Worm (Caenorhabditis elegans): ENCODE measurements around the gene F43E2.1.

Gene F43E2.1

ce11 chrII:7398712-7399111 is 23.6 kb downstream of the F43E2.1 start, which contains the start of gene C07D10.1:
Gene C07D10.1 (plus strand): TSS chrII:7399012.
- TF ChIP-seq Y48G9A.11 (GFP tag; IDR thresholded peaks at IDR 0.05) = no peak
- no peak for TF ChIP-seq mdt-29 (GFP tag; IDR thresholded peaks at IDR 0.05)
- TF ChIP-seq lin-38 (GFP tag; IDR thresholded peaks at IDR 0.05) = peak; percentile 9; the same call in 1 of the 2 replicates
- TF ChIP-seq ztf-11 (tag; optimal IDR thresholded peaks at IDR 0.05) = no peak

ce11 chrII:7402625-7403024 is 27.5 kb downstream of the F43E2.1 start, which contains the start of gene nas-7:
Gene nas-7 (minus strand): TSS chrII:7402725.
- TF ChIP-seq lin-15B (tag; optimal IDR thresholded peaks at IDR 0.05) = no peak
- peak; percentile 52 for TF ChIP-seq aha-1 (tag)
- TF ChIP-seq sdz-12 (GFP tag; optimal IDR thresholded peaks at IDR 0.05) = no peak
- no peak for TF ChIP-seq gei-8 (GFP tag; optimal IDR thresholded peaks at IDR 0.05)
- TF ChIP-seq nhr-237 (tag; optimal IDR thresholded peaks at IDR 0.05) = no peak
- TF ChIP-seq dmd-9 (GFP tag; IDR thresholded peaks at IDR 0.05) = no peak
- no peak for TF ChIP-seq snpc-1.2 (GFP tag; IDR thresholded peaks at IDR 0.05)
- TF ChIP-seq F26F4.8 (GFP tag; conservative IDR thresholded peaks at IDR 0.05) = no peak

ce11 chrII:7404001-7404400 is 28.9 kb downstream of the F43E2.1 start:
- no peak for TF ChIP-seq gei-8 (GFP tag; optimal IDR thresholded peaks at IDR 0.05)
- TF ChIP-seq sdz-12 (GFP tag; optimal IDR thresholded peaks at IDR 0.05) = no peak
- TF ChIP-seq mep-1 (tag; optimal IDR thresholded peaks at IDR 0.05) = peak; percentile 1
- peak; percentile 61 for TF ChIP-seq mxl-3 (GFP tag; optimal IDR thresholded peaks at IDR 0.05)
- TF ChIP-seq php-3 (GFP tag; IDR thresholded peaks at IDR 0.05) = no peak
- no peak for TF ChIP-seq lir-3 (tag; optimal IDR thresholded peaks at IDR 0.05)
- peak; percentile 8 for TF ChIP-seq nhr-48 (tag; optimal IDR thresholded peaks at IDR 0.05)
- TF ChIP-seq nhr-25 (tag; optimal IDR thresholded peaks at IDR 0.05; ENCODE audit: borderline replicate concordance, insufficient read depth) = peak; percentile 52
- no peak for TF ChIP-seq madf-5 (GFP tag; IDR thresholded peaks at IDR 0.05)
- TF ChIP-seq aha-1 (tag) = peak; percentile 73
- no peak for TF ChIP-seq pha-4 (GFP tag; IDR thresholded peaks at IDR 0.05)
- no peak for TF ChIP-seq pha-4 (tag; optimal IDR thresholded peaks at IDR 0.05)
- no peak for TF ChIP-seq tag-97 (GFP tag; IDR thresholded peaks at IDR 0.05)
- no peak for TF ChIP-seq mxl-2 (GFP tag; conservative IDR thresholded peaks at IDR 0.05)
- no peak for TF ChIP-seq D1046.2 (GFP tag; IDR thresholded peaks at IDR 0.05)
- TF ChIP-seq T26A8.4 (GFP tag; IDR thresholded peaks at IDR 0.05) = peak; percentile 20; the same call in 1 of the 2 replicates
- TF ChIP-seq hlh-30 (tag; optimal IDR thresholded peaks at IDR 0.05; ENCODE audit: insufficient read depth) = peak; percentile 51
- TF ChIP-seq zag-1 (tag; optimal IDR thresholded peaks at IDR 0.05) = no peak
- peak in 1 of 2 experiments; percentile 61 for TF ChIP-seq unc-62 (GFP tag; optimal IDR thresholded peaks at IDR 0.05 in 1 of 2)
- TF ChIP-seq unc-62 (tag; optimal IDR thresholded peaks at IDR 0.05) = no peak
- TF ChIP-seq ztf-11 (tag; optimal IDR thresholded peaks at IDR 0.05) = no peak
- no peak for TF ChIP-seq F44E2.7 (GFP tag; IDR thresholded peaks at IDR 0.05)
- TF ChIP-seq hlh-11 (tag; optimal IDR thresholded peaks at IDR 0.05) = peak; percentile 71
- TF ChIP-seq zip-11 (GFP tag; IDR thresholded peaks at IDR 0.05) = no peak
- no peak for TF ChIP-seq nhr-77 (tag; optimal IDR thresholded peaks at IDR 0.05)
- no peak for TF ChIP-seq ZK337.2 (GFP tag; IDR thresholded peaks at IDR 0.05)
- TF ChIP-seq cey-2 (tag; optimal IDR thresholded peaks at IDR 0.05; ENCODE audit: borderline replicate concordance, insufficient read depth) = no peak
- TF ChIP-seq lin-38 (GFP tag; IDR thresholded peaks at IDR 0.05) = no peak
- TF ChIP-seq mdl-1 (tag; optimal IDR thresholded peaks at IDR 0.05) = no peak
- no peak for TF ChIP-seq lin-29 (GFP tag; IDR thresholded peaks at IDR 0.05)
- no peak for TF ChIP-seq lin-13 (GFP tag; optimal IDR thresholded peaks at IDR 0.05)
- TF ChIP-seq lin-1 (GFP tag; IDR thresholded peaks at IDR 0.05) = no peak
- no peak for TF ChIP-seq unc-39 (tag; optimal IDR thresholded peaks at IDR 0.05)
- TF ChIP-seq madf-9 (GFP tag; conservative IDR thresholded peaks at IDR 0.05) = no peak
- TF ChIP-seq R02D3.7 (tag; optimal IDR thresholded peaks at IDR 0.05) = no peak

Data from whole organism, L4 larva.